Worm (Caenorhabditis elegans) whole organism, L4 larva: ENCODE data around the gene clec-160.
A peak's percentile ranks its signal among the peaks of the same experiment; 100 is the strongest.

ENCODE experiments used
- F10B5.3 ChIP-seq: sonication (generic microtip); optimal IDR thresholded peaks from 2 replicates; lab custom pipeline; 2016; ENCODE audit warnings: mild to moderate bottlenecking, missing genetic modification characterization, missing compliant biosample characterization
- F37D6.2 ChIP-seq: sonication (generic microtip); optimal IDR thresholded peaks from 2 replicates; lab custom pipeline; 2016; ENCODE audit warnings: mild to moderate bottlenecking, missing genetic modification characterization, missing compliant biosample characterization
- F49E8.2 ChIP-seq: sonication (generic microtip); optimal IDR thresholded peaks from 2 replicates; lab custom pipeline; 2016; ENCODE audit warnings: missing compliant biosample characterization, mild to moderate bottlenecking, missing genetic modification characterization, borderline replicate concordance
- T20F7.1 ChIP-seq: fragments of 200-800 bp; sonication (Bioruptor generic); optimal IDR thresholded peaks from 2 replicates; lab custom pipeline; 2018; ENCODE audit warnings: mild to moderate bottlenecking, missing genetic modification characterization, missing compliant biosample characterization
- Y48G9A.11 ChIP-seq: fragments of 200-800 bp; sonication (Bioruptor generic); IDR thresholded peaks from 2 replicates; pipeline ENCODE4 v1.3.6; 2022; ENCODE audit warnings: missing genetic modification reagents, missing genetic modification characterization, missing compliant biosample characterization
- ZK337.2 ChIP-seq: fragments of 200-800 bp; sonication (Bioruptor generic); IDR thresholded peaks from 2 replicates; pipeline ENCODE4 v1.3.6; 2022; ENCODE audit warnings: missing genetic modification reagents, missing genetic modification characterization, missing compliant biosample characterization
- aha-1 ChIP-seq: fragments of 150-350 bp; peaks from one replicate; lab custom pipeline; 2014; ENCODE audit warnings: missing biosample characterization, missing genetic modification characterization
- arid-1 ChIP-seq: fragments of 200-800 bp; sonication (Bioruptor generic); conservative IDR thresholded peaks from 2 replicates; pipeline ENCODE4 v1.3.6; 2022; ENCODE audit warnings: missing genetic modification reagents, missing genetic modification characterization, missing compliant biosample characterization
- ceh-20 ChIP-seq: fragments of 200-800 bp; sonication (Bioruptor generic); IDR thresholded peaks from 2 replicates; pipeline ENCODE4 v1.3.6; 2022; ENCODE audit warnings: missing genetic modification reagents, missing genetic modification characterization, missing compliant biosample characterization
- ceh-44 ChIP-seq: fragments of 200-800 bp; sonication (Bioruptor generic); IDR thresholded peaks from 2 replicates; pipeline ENCODE4 v1.3.6; 2022; ENCODE audit warnings: missing genetic modification reagents, missing genetic modification characterization, missing compliant biosample characterization
- ceh-62 ChIP-seq: sonication (generic microtip); optimal IDR thresholded peaks from 2 replicates; lab custom pipeline; 2017; ENCODE audit warnings: missing biosample characterization, missing genetic modification characterization
- cey-2 ChIP-seq: sonication (generic microtip); optimal IDR thresholded peaks from 3 replicates; lab custom pipeline; 2017; ENCODE audit warnings: missing genetic modification characterization, mild to moderate bottlenecking, missing compliant biosample characterization, antibody characterized with exemption, borderline replicate concordance; ENCODE audit not compliant: insufficient read depth
- daf-19 ChIP-seq: fragments of 200-800 bp; sonication (Bioruptor generic); conservative IDR thresholded peaks from 2 replicates; pipeline ENCODE4 v1.3.6; 2022; ENCODE audit warnings: missing genetic modification characterization, missing compliant biosample characterization
- dmd-6 ChIP-seq: fragments of 200-800 bp; sonication (Bioruptor generic); IDR thresholded peaks from 2 replicates; pipeline ENCODE4 v1.3.6; 2022; ENCODE audit warnings: missing genetic modification reagents, missing genetic modification characterization, missing compliant biosample characterization
- dpl-1 ChIP-seq: fragments of 150-350 bp; optimal IDR thresholded peaks from 2 replicates; lab custom pipeline; 2014; ENCODE audit warnings: missing biosample characterization, missing genetic modification reagents, missing genetic modification characterization
- duxl-1 ChIP-seq: sonication (generic microtip); optimal IDR thresholded peaks from 2 replicates; lab custom pipeline; 2016; ENCODE audit warnings: mild to moderate bottlenecking, missing genetic modification characterization, moderate library complexity, missing compliant biosample characterization; ENCODE audit not compliant: poor library complexity
- dve-1 ChIP-seq: sonication (generic microtip); optimal IDR thresholded peaks from 2 replicates; lab custom pipeline; 2017; ENCODE audit warnings: antibody characterized with exemption, mild to moderate bottlenecking, missing genetic modification characterization, missing compliant biosample characterization; ENCODE audit not compliant: insufficient read depth
- egl-43 ChIP-seq: fragments of 200-800 bp; sonication (Bioruptor generic); IDR thresholded peaks from 2 replicates; pipeline ENCODE4 v1.3.6; 2022; ENCODE audit warnings: missing genetic modification reagents, missing genetic modification characterization, missing compliant biosample characterization
- hif-1 ChIP-seq, 2 experiments: sonication (generic microtip); optimal IDR thresholded peaks; 2 replicates each; lab custom pipeline; 2016 to 2017; ENCODE audit warnings: missing compliant biosample characterization in 2 of 2, missing genetic modification characterization in 2 of 2, missing genetic modification reagents in 2 of 2, missing genotype in 2 of 2, mild to moderate bottlenecking in 1 of 2
- hlh-30 ChIP-seq: sonication (generic microtip); optimal IDR thresholded peaks from 2 replicates; lab custom pipeline; 2017; ENCODE audit warnings: antibody characterized with exemption, mild to moderate bottlenecking, missing genetic modification characterization, missing compliant biosample characterization; ENCODE audit not compliant: insufficient read depth
- hmg-1.1 ChIP-seq: fragments of 200-800 bp; sonication (Bioruptor generic); IDR thresholded peaks from 2 replicates; pipeline ENCODE4 v1.3.6; 2022; ENCODE audit warnings: missing genetic modification reagents, missing genetic modification characterization, missing compliant biosample characterization
- jun-1 ChIP-seq: fragments of 150-350 bp; optimal IDR thresholded peaks from 2 replicates; lab custom pipeline; 2014; ENCODE audit warnings: missing biosample characterization, missing genetic modification reagents, missing genetic modification characterization
- lin-13 ChIP-seq: fragments of 150-350 bp; optimal IDR thresholded peaks from 2 replicates; lab custom pipeline; 2014; ENCODE audit warnings: missing biosample characterization, missing genetic modification reagents, missing genetic modification characterization
- lin-15B ChIP-seq: fragments of 150-350 bp; sonication (generic microtip); optimal IDR thresholded peaks from 3 replicates; lab custom pipeline; 2014; ENCODE audit warnings: missing biosample characterization, missing genetic modification characterization
- lin-38 ChIP-seq: fragments of 200-800 bp; sonication (Bioruptor generic); IDR thresholded peaks from 2 replicates; pipeline ENCODE4 v1.3.6; 2022; ENCODE audit warnings: missing genetic modification reagents, missing genetic modification characterization, missing compliant biosample characterization
- lsy-2 ChIP-seq, 2 experiments: fragments of 150-350 bp in 1 of 2; sonication (generic microtip) in 1 of 2; optimal IDR thresholded peaks; 2 replicates each; lab custom pipeline; 2014 to 2017; ENCODE audit warnings: missing biosample characterization in 2 of 2, missing genetic modification characterization in 2 of 2
- madf-9 ChIP-seq: fragments of 200-800 bp; sonication (Bioruptor generic); conservative IDR thresholded peaks from 2 replicates; pipeline ENCODE4 v1.3.6; 2022; ENCODE audit warnings: missing genetic modification reagents, missing genetic modification characterization, missing compliant biosample characterization
- mep-1 ChIP-seq: fragments of 150-350 bp; sonication (generic microtip); optimal IDR thresholded peaks from 3 replicates; lab custom pipeline; 2014; ENCODE audit warnings: missing biosample characterization, missing genetic modification characterization
- mes-2 ChIP-seq: sonication (generic microtip); optimal IDR thresholded peaks from 2 replicates; lab custom pipeline; 2016; ENCODE audit warnings: missing genotype, mild to moderate bottlenecking, missing genetic modification characterization, missing compliant biosample characterization; ENCODE audit not compliant: poor library complexity, severe bottlenecking
- mxl-3 ChIP-seq: fragments of 200-800 bp; sonication (Bioruptor generic); optimal IDR thresholded peaks from 2 replicates; lab custom pipeline; 2018; ENCODE audit warnings: mild to moderate bottlenecking, missing genetic modification characterization, missing compliant biosample characterization
- nhr-102 ChIP-seq: sonication (generic microtip); optimal IDR thresholded peaks from 2 replicates; lab custom pipeline; 2016; ENCODE audit warnings: mild to moderate bottlenecking, missing genetic modification characterization, moderate library complexity, missing compliant biosample characterization
- nhr-11 ChIP-seq: fragments of 150-350 bp; optimal IDR thresholded peaks from 2 replicates; lab custom pipeline; 2014; ENCODE audit warnings: missing biosample characterization, missing genetic modification characterization
- nhr-111 ChIP-seq: fragments of 200-800 bp; sonication (Bioruptor generic); optimal IDR thresholded peaks from 2 replicates; lab custom pipeline; 2018; ENCODE audit warnings: mild to moderate bottlenecking, missing genetic modification characterization, missing compliant biosample characterization
- nhr-25 ChIP-seq: sonication (generic microtip); optimal IDR thresholded peaks from 2 replicates; lab custom pipeline; 2017; ENCODE audit warnings: missing genetic modification characterization, mild to moderate bottlenecking, missing compliant biosample characterization, antibody characterized with exemption, moderate library complexity, borderline replicate concordance; ENCODE audit not compliant: insufficient read depth
- nhr-28 ChIP-seq: fragments of 150-350 bp; optimal IDR thresholded peaks from 2 replicates; lab custom pipeline; 2014; ENCODE audit warnings: missing biosample characterization, missing genetic modification characterization
- nhr-48 ChIP-seq: sonication (generic microtip); optimal IDR thresholded peaks from 2 replicates; lab custom pipeline; 2016; ENCODE audit warnings: mild to moderate bottlenecking, missing genetic modification characterization, missing compliant biosample characterization
- nhr-6 ChIP-seq: fragments of 150-350 bp; optimal IDR thresholded peaks from 2 replicates; lab custom pipeline; 2014; ENCODE audit warnings: missing biosample characterization, missing genetic modification characterization
- nhr-77 ChIP-seq: fragments of 150-350 bp; optimal IDR thresholded peaks from 2 replicates; lab custom pipeline; 2014; ENCODE audit warnings: missing biosample characterization, missing genetic modification characterization
- pha-4 ChIP-seq, 2 experiments: fragments of 150-350 bp in 1 of 2; fragments of 200-800 bp in 1 of 2; sonication (Bioruptor generic) in 1 of 2; IDR thresholded peaks in 1 of 2; optimal IDR thresholded peaks in 1 of 2; 2 replicates each; pipeline versions ENCODE4 v1.3.6 to Lab custom; 2014 to 2022; ENCODE audit warnings: missing genetic modification characterization in 2 of 2, missing genetic modification reagents in 2 of 2, missing biosample characterization in 1 of 2, missing compliant biosample characterization in 1 of 2
- pqm-1 ChIP-seq: sonication (generic microtip); optimal IDR thresholded peaks from 2 replicates; lab custom pipeline; 2017; ENCODE audit warnings: missing biosample characterization, missing genetic modification characterization
- rbr-2 ChIP-seq: sonication (generic microtip); optimal IDR thresholded peaks from 2 replicates; lab custom pipeline; 2016; ENCODE audit warnings: missing genotype, missing genetic modification characterization, missing compliant biosample characterization
- spr-1 ChIP-seq: sonication (generic microtip); optimal IDR thresholded peaks from 2 replicates; lab custom pipeline; 2016; ENCODE audit warnings: mild to moderate bottlenecking, missing genetic modification characterization, missing compliant biosample characterization
- tra-1 ChIP-seq: fragments of 200-800 bp; sonication (Bioruptor generic); IDR thresholded peaks from 2 replicates; pipeline ENCODE4 v1.3.6; 2022; ENCODE audit warnings: missing genetic modification reagents, missing genetic modification characterization, missing compliant biosample characterization
- unc-130 ChIP-seq: sonication (generic microtip); optimal IDR thresholded peaks from 2 replicates; lab custom pipeline; 2016; ENCODE audit warnings: missing genetic modification reagents, missing genetic modification characterization, missing compliant biosample characterization
- unc-62 ChIP-seq, 3 experiments: fragments of 150-350 bp in 1 of 3; sonication (generic microtip); optimal IDR thresholded peaks in 2 of 3; peaks in 1 of 3; 1 replicate in 1 of 3; 2 replicates in 2 of 3; lab custom pipeline; 2014 to 2017; ENCODE audit warnings: missing biosample characterization in 3 of 3, missing genetic modification characterization in 3 of 3, missing genetic modification reagents in 3 of 3, missing genotype in 1 of 3
- vab-7 ChIP-seq: fragments of 200-800 bp; sonication (Bioruptor generic); IDR thresholded peaks from 2 replicates; pipeline ENCODE4 v1.3.6; 2022; ENCODE audit warnings: missing genetic modification reagents, missing genetic modification characterization, missing compliant biosample characterization
- zag-1 ChIP-seq: fragments of 150-350 bp; optimal IDR thresholded peaks from 2 replicates; lab custom pipeline; 2014; ENCODE audit warnings: missing biosample characterization, missing genetic modification characterization
- zfp-3 ChIP-seq: fragments of 200-800 bp; sonication (Bioruptor generic); conservative IDR thresholded peaks from 2 replicates; pipeline ENCODE4 v1.3.6; 2022; ENCODE audit warnings: missing genetic modification reagents, missing genetic modification characterization, missing compliant biosample characterization

The clec-160 gene

ce11 chrIII:8319100-8319499 lies 43.3 kb upstream of the clec-160 start, which contains the start of gene F10E9.11:
Gene F10E9.11, minus strand, starts transcription at chrIII:8319260.
- TF ChIP-seq spr-1 (tag; lab: Kevin White, UChicago) (peak; percentile 55), F49E8.2 (tag; lab: Kevin White, UChicago) (peak; percentile 22), dmd-6 (GFP tag; lab: Robert Waterston, UW) (peak; percentile 68; the same call in 1 of the 2 replicates), jun-1 (no peak), lin-15B (tag; lab: Kevin White, UChicago) (no peak), zag-1 (no peak), aha-1 (tag; lab: Kevin White, UChicago) (peak; percentile 87), F37D6.2 (tag; lab: Kevin White, UChicago) (peak; percentile 56), ceh-20 (peak; percentile 26; the same call in 1 of the 2 replicates), F10B5.3 (tag; lab: Kevin White, UChicago) (no peak), dve-1 (peak; percentile 72), nhr-77 (tag; lab: Kevin White, UChicago) (no peak), nhr-6 (tag; lab: Kevin White, UChicago) (peak; percentile 65), mep-1 (tag; lab: Kevin White, UChicago) (peak; percentile 58), hif-1 (tag; optimal IDR thresholded peaks at IDR 0.05; lab: Kevin White, UChicago) (peak in 1 of 2 experiments; percentile 87), ceh-62 (no peak), lsy-2 (tag; optimal IDR thresholded peaks at IDR 0.05; lab: Kevin White, UChicago) (peak; percentile 28 to 88), ZK337.2 (GFP tag; lab: Robert Waterston, UW) (peak; percentile 83), mxl-3 (peak; percentile 64), pha-4 (GFP tag; IDR thresholded peaks at IDR 0.05; lab: Robert Waterston, UW) (no peak), pha-4 (tag; optimal IDR thresholded peaks at IDR 0.05; lab: Kevin White, UChicago) (peak; percentile 18), madf-9 (GFP tag; lab: Robert Waterston, UW) (peak; percentile 51; the same call in 1 of the 2 replicates), dpl-1 (GFP tag; lab: Kevin White, UChicago) (peak; percentile 96), tra-1 (0 out of 2 replicates have a peak, but pooled peaks have one; percentile 20), lin-13 (GFP tag; lab: Kevin White, UChicago) (peak; percentile 22), rbr-2 (tag; lab: Kevin White, UChicago) (peak; percentile 46), unc-130 (GFP tag; lab: Kevin White, UChicago) (peak; percentile 96), nhr-48 (tag; lab: Kevin White, UChicago) (peak; percentile 24), hmg-1.1 (GFP tag; lab: Robert Waterston, UW) (peak; percentile 63), duxl-1 (tag; lab: Kevin White, UChicago) (peak; percentile 57), nhr-102 (tag; lab: Kevin White, UChicago) (peak; percentile 13), mes-2 (peak; percentile 98), unc-62 (GFP tag; optimal IDR thresholded peaks at IDR 0.05 in 1 of 2; lab: Kevin White, UChicago) (peak in 1 of 2 experiments; percentile 17), unc-62 (tag; optimal IDR thresholded peaks at IDR 0.05; lab: Kevin White, UChicago) (no peak), T20F7.1 (peak; percentile 36), zfp-3 (GFP tag; lab: Robert Waterston, UW) (no peak), pqm-1 (tag; lab: Kevin White, UChicago) (no peak), Y48G9A.11 (GFP tag; lab: Robert Waterston, UW) (peak; percentile 82), lin-38 (GFP tag; lab: Robert Waterston, UW) (peak; percentile 78), arid-1 (peak; percentile 73; the same call in 1 of the 2 replicates), nhr-111 (GFP tag; lab: Kevin White, UChicago) (no peak), nhr-25 (tag; lab: Kevin White, UChicago) (peak; percentile 15), daf-19 (GFP tag; lab: Robert Waterston, UW) (0 out of 2 replicates have a peak, but pooled peaks have one; percentile 16), ceh-44 (GFP tag; lab: Robert Waterston, UW) (peak; percentile 48; the same call in 1 of the 2 replicates), nhr-28 (tag; lab: Kevin White, UChicago) (peak; percentile 4), nhr-11 (tag; lab: Kevin White, UChicago) (peak; percentile 18), vab-7 (GFP tag; lab: Robert Waterston, UW) (peak; percentile 37; the same call in 1 of the 2 replicates), cey-2 (no peak), hlh-30 (peak; percentile 57), egl-43 (GFP tag; lab: Robert Waterston, UW) (no peak)
